Worm (Caenorhabditis elegans): ENCODE measurements around the gene F32H5.3.

DNA sequence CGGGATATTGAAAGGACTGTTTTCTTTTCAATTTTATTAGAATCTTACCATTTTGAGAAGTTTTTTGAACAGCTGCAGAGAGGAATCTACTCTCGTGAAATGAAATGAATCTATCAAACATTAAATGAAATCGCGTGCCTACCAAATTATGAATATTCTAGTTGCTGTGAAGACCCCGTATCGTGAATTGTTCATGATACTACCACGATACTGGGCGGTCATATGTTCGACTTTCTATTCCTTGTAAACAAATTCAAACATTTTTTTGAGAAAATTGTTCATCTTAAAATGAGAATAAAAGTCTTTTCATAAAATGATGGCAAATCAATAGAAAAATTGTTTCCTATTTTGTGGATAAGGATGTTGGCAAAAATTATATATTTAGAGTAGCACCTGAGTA lies 26.7 kb downstream of the F32H5.3 start, which contains the start of gene gcy-34:
- TF ChIP-seq mdl-1 (tag; optimal IDR thresholded peaks at IDR 0.05) (no peak), nhr-12 (tag; optimal IDR thresholded peaks at IDR 0.05) (no peak), blmp-1 (tag; optimal IDR thresholded peaks at IDR 0.05; ENCODE audit: insufficient read depth) (no peak), nhr-237 (tag; optimal IDR thresholded peaks at IDR 0.05) (no peak)
